Worm (Caenorhabditis elegans): ENCODE data around the gene epi-1.
"Not testable (repeated sequence)": the region's sequence is repeated elsewhere in the genome, so short reads cannot be mapped to it uniquely, and the experiment has no call there.

Gene epi-1

ce11 chrIV:10666523-10666922 is at the start of gene epi-1:
epi-1 (plus strand) TSS chrIV:10666823.
- TF ChIP-seq unc-62 (GFP tag; optimal IDR thresholded peaks at IDR 0.05) = no peak

DNA sequence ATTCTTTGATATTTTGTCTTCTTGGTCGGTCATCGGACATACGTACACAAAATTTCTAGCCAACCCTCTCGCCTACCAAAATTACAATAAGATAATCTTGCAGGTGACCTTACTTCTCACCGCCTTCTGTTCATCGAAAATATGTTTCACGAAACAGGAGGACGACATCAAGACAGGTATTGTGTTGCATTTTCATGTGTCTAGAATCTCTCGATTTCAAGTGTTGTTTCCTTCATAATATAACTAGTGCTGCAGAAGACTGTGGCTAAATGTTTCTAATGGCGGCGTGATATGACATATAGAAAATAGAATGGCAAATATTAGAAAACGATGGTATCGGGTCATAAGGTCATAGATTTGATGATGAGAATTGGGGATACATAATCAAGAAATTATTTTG is 49.5 kb upstream of the epi-1 start:
- no peak for TF ChIP-seq unc-62 (GFP tag; optimal IDR thresholded peaks at IDR 0.05)

DNA sequence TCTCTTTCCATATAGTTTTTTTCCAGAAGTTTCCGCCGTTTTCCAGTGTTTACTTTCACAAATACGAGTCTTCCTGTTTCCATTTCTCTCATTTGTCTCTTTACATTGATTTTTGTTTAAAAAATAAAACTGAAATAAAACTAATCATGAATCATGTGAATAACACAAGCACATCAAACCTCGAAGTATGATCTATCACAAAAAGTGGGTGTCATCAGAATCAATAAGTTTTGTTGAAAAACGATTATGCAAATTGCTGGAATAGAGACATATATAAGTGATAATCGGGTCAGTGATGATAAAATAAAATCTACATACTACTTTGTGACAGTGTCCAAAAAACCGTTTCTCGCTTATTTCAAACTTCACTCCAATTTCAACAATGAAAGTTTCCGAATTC is 45.8 kb upstream of the epi-1 start, which contains the start of gene R09H10.7:
R09H10.7 (plus strand) TSS at position 301 of the 400 bp plus-strand sequence.
- no peak for TF ChIP-seq unc-62 (GFP tag; optimal IDR thresholded peaks at IDR 0.05)

- TF ChIP-seq unc-62 (GFP tag; optimal IDR thresholded peaks at IDR 0.05) = no peak
Observed at ce11 chrIV:10628724-10629123, 37.9 kb upstream of the epi-1 start, which contains the start of gene R09H10.5. R09H10.5 (minus strand) TSS chrIV:10628829.

DNA sequence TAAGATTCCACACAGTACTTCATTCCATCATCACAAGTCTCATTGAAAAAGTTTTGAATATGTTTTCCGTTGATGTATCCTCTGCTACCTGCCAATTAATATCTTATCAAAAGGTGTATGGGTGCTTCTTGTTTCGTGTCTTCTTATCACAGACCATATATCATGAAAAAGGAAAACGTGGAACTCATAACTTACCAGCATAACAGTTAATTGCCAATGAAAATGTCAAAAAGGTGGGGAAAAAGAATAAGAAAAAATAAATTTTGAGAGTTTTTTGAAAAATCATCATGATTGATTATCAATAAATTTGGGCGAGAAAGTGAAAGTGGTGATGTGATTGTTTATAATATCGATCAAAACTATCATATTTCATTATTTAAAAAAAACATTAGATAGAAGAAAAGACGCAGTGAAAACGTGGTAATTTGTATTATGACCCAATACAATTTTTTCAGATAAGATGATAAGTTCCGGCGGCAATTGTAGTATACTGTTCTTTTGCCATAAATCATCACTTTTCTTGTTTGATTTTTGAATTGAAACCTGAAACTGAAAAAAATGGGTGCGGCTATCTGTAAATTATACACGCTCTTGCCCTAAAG is 35.6 kb upstream of the epi-1 start, which contains the start of gene F56C4.4:
F56C4.4 (minus strand) TSS at position 315 of the 602 bp plus-strand sequence.
- no peak for TF ChIP-seq unc-62 (GFP tag; optimal IDR thresholded peaks at IDR 0.05)

- no peak for TF ChIP-seq unc-62 (GFP tag; optimal IDR thresholded peaks at IDR 0.05)
Observed at ce11 chrIV:10636649-10637048, 30.0 kb upstream of the epi-1 start, which contains the start of gene F56C4.1. F56C4.1 (plus strand) TSS chrIV:10636949.

- TF ChIP-seq unc-62 (GFP tag; optimal IDR thresholded peaks at IDR 0.05) = no peak
Observed at ce11 chrIV:10638977-10639376, 27.6 kb upstream of the epi-1 start, which contains the start of gene F56C4.2. F56C4.2 (plus strand) TSS chrIV:10639277.

ce11 chrIV:10654047-10654446 is 12.6 kb upstream of the epi-1 start, which contains the start of gene glb-19:
glb-19 (minus strand) TSS chrIV:10654147.
- not testable (repeated sequence) for TF ChIP-seq unc-62 (GFP tag; optimal IDR thresholded peaks at IDR 0.05)

- TF ChIP-seq unc-62 (GFP tag; optimal IDR thresholded peaks at IDR 0.05) = no peak
Observed at ce11 chrIV:10656770-10657323, 9.8 kb upstream of the epi-1 start, which contains the start of gene K08C7.1. K08C7.1 (plus strand) TSS chrIV:10656812.

- no peak for TF ChIP-seq unc-62 (GFP tag; optimal IDR thresholded peaks at IDR 0.05)
Observed at ce11 chrIV:10661072-10661471, 5.6 kb upstream of the epi-1 start.

DNA sequence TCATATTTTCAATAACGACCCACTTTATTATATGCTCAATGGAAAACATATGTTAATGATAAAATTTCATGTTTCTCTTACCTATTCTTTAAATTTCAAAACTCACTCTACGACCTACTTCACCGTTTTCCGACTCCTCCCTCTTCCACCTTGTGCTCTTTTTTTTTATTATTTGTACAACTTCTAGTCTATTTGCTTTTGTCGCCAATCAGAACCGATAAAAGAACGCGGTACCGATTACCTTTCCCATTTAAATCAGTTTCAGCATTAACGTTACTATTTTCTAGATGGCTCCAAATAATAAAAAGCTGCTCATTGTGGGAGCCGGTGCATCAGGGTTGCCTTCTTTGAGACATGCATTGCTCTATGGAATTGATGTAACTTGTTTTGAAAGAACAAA is 4.9 kb upstream of the epi-1 start, which contains the start of gene fmo-1:
fmo-1 (plus strand) TSS at position 98 of the 400 bp plus-strand sequence.
- no peak for TF ChIP-seq unc-62 (GFP tag; optimal IDR thresholded peaks at IDR 0.05)

- no peak for TF ChIP-seq unc-62 (GFP tag; optimal IDR thresholded peaks at IDR 0.05)
Observed at ce11 chrIV:10664134-10664533, 2.5 kb upstream of the epi-1 start, which contains the start of gene K08C7.7. K08C7.7 (plus strand) TSS chrIV:10664434.

ce11 chrIV:10668561-10668960 is 1.9 kb downstream of the epi-1 start:
- TF ChIP-seq unc-62 (GFP tag; optimal IDR thresholded peaks at IDR 0.05) = no peak

DNA sequence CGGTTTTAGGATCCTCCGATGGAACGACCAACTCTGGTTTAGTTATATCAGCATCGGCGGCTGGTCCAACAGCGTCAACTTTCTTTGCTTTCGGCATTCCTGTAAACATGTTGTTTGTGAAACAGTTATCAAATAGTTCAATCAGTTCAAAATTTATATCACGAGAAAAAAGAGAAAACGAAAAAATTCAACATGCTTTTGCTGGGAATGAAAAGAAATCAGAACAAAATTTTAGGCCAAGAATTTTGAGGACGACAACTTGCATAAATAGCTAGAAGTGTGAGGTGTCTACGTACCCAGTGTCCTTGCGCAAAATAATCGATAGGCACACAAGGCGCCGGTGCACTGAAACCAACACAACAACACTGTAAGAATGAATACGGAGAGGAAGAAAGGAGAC is 13.8 kb downstream of the epi-1 start, which contains the start of gene K08C7.4:
K08C7.4 (minus strand) TSS at position 101 of the 400 bp plus-strand sequence.
- TF ChIP-seq unc-62 (GFP tag; optimal IDR thresholded peaks at IDR 0.05) = no peak

ce11 chrIV:10682155-10682749 is 15.6 kb downstream of the epi-1 start, which contains the start of gene fmo-2:
fmo-2 (plus strand) TSS chrIV:10682524.
- TF ChIP-seq unc-62 (GFP tag; optimal IDR thresholded peaks at IDR 0.05) = no peak

DNA sequence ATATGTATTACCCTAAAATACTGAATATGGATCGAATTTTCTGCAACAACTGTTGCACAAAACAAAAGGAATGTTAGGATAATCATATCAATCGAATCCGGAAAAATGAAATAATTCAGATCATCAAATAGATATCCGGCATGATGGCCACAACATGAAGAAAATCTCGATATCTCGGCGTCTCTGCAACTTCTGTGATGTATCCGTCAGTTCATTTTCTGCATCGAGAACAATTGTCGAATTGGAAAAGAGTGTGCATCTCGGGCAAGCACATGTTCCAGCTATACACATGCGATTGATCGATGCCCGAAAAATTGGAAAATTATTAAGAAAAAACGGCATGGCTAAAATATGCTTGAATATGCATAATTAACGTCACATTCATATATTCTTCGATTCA is 19.1 kb downstream of the epi-1 start, which contains the start of the genes K08C7.6 and R102.1:
K08C7.6 (minus strand) TSS at position 101 of the 400 bp plus-strand sequence.
R102.1 (plus strand) TSS at position 291 of the 400 bp plus-strand sequence.
- no peak for TF ChIP-seq unc-62 (GFP tag; optimal IDR thresholded peaks at IDR 0.05)
